Worm (Caenorhabditis elegans) whole organism, L4 larva: Measurements from ENCODE around the gene C44B12.3.

Source experiments
- Y48G9A.11 ChIP-seq: fragments of 200-800 bp; sonication (Bioruptor generic); IDR thresholded peaks from 2 replicates; pipeline ENCODE4 v1.3.6; 2022; ENCODE audit warnings: missing genetic modification reagents, missing genetic modification characterization, missing compliant biosample characterization
- ama-1 ChIP-seq: fragments of 150-350 bp; optimal IDR thresholded peaks from 2 replicates; lab custom pipeline; 2014; ENCODE audit warnings: inconsistent platforms, mixed read lengths
- jun-1 ChIP-seq: fragments of 150-350 bp; optimal IDR thresholded peaks from 2 replicates; lab custom pipeline; 2014; ENCODE audit warnings: missing biosample characterization, missing genetic modification reagents, missing genetic modification characterization
- lim-7 ChIP-seq: fragments of 200-800 bp; sonication (Bioruptor generic); IDR thresholded peaks from 2 replicates; pipeline ENCODE4 v1.3.6; 2022; ENCODE audit warnings: missing genetic modification characterization, missing compliant biosample characterization
- nhr-76 ChIP-seq: fragments of 150-350 bp; optimal IDR thresholded peaks from 2 replicates; lab custom pipeline; 2014; ENCODE audit warnings: missing biosample characterization, missing genetic modification characterization

- TF ChIP-seq jun-1 (tag; lab: Kevin White, UChicago) (no peak), ama-1 (lab: Kevin White, UChicago) (no peak), Y48G9A.11 (GFP tag; lab: Robert Waterston, UW) (no peak), nhr-76 (tag; lab: Kevin White, UChicago) (no peak), lim-7 (GFP tag; lab: Robert Waterston, UW) (no peak)
Measured at ce11 chrIV:1118566-1118965, 14.0 kb downstream of the C44B12.3 start, which contains the start of gene srx-13.
